Fruit fly (Drosophila melanogaster): ENCODE results near the gene CG14879.

The CG14879 gene

DNA sequence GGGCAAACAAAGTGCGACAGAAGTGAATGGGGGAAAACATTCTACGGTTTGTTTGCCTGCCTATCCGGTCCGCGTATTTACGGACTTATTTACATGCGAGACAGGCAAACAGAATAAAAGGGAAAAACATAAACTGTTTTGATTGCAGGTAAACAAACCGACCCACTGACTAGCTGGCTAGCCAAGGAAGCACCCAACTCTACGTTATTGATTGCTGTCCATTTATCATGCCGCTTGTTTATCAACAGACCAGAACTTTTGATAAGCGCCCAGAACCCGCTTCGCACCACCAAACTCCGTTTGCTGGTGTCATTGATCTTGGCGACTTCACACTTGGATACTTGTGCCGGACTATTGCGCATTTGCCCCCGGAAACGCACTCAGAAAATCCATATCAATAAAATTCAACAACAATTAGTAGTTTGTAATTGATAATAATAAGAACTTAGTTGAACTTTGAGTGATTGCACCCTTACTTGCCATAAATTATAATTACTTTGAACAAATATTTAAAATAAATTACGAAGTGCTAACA lies 17.1 kb downstream of the CG14879 start (continued):
- TF ChIP-seq Dbx (GFP tag; IDR thresholded peaks at IDR 0.05) = peak; percentile 50; the same call in 1 of the 3 replicates

DNA sequence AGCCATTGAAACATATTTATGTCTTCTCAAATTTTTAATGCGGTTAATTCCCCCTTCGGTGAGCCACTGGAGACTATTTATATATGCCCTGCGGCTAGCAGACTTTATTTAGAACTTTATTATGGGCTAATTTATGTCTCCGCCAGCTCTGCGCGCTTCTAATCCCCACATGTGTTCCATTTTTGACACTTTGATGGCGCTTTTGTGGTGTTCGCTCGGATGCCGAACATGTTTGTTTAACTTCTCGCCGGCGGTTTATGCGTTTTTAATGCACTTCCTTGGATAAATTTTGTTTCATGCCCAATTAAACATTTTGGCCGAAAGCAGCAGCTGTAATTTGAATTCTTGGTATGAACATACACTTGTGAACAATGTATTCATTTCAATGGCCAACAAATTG lies 19.2 kb downstream of the CG14879 start:
- peak; percentile 13 for TF ChIP-seq CG10979 (tag; optimal IDR thresholded peaks at IDR 0.05)
- TF ChIP-seq twi (tag; optimal IDR thresholded peaks at IDR 0.05) = peak; percentile 71
- TF ChIP-seq sd (tag; optimal IDR thresholded peaks at IDR 0.05) = peak; percentile 50
- TF ChIP-seq run (tag; optimal IDR thresholded peaks at IDR 0.05) = peak; percentile 50
- TF ChIP-seq CTCF (GFP tag; optimal IDR thresholded peaks at IDR 0.05) = peak; percentile 64
- no peak for TF ChIP-seq CG8765 (GFP tag; IDR thresholded peaks at IDR 0.05)
- 0 out of 3 replicates have a peak, but pooled peaks have one; percentile 16 for TF ChIP-seq ci (GFP tag; IDR thresholded peaks at IDR 0.05)
- no peak for TF ChIP-seq Dek (tag; optimal IDR thresholded peaks at IDR 0.05)
- no peak for TF ChIP-seq cas (GFP tag; IDR thresholded peaks at IDR 0.05)
- TF ChIP-seq slou (GFP tag; optimal IDR thresholded peaks at IDR 0.05) = no peak

DNA sequence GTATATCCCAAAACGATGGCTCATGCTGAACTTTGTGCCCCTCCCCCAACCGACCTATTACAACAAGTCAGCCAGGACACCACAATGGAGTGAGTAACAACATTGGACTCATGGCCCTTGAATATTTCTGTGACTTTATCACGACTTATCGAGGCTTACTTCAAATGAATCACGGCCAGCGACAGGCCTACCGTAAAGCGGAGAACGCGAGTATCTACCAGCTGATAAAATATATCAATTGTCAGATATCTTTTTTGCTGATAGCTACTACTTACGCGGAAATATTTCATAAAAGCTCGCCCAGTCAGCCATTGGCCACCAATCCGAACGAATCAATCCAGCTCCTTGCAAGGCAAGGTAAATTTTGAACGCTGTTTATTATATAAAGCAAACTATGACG lies 21.5 kb downstream of the CG14879 start, which contains the start of gene CG17930:
CG17930 (plus strand) TSS at position 301 of the 400 bp plus-strand sequence.
- TF ChIP-seq lab (GFP tag; optimal IDR thresholded peaks at IDR 0.05) (peak; percentile 69), CG3995 (GFP tag; optimal IDR thresholded peaks at IDR 0.05) (peak; percentile 8), CG17186 (GFP tag; optimal IDR thresholded peaks at IDR 0.05) (no peak), luna (GFP tag; optimal IDR thresholded peaks at IDR 0.05) (no peak)

DNA sequence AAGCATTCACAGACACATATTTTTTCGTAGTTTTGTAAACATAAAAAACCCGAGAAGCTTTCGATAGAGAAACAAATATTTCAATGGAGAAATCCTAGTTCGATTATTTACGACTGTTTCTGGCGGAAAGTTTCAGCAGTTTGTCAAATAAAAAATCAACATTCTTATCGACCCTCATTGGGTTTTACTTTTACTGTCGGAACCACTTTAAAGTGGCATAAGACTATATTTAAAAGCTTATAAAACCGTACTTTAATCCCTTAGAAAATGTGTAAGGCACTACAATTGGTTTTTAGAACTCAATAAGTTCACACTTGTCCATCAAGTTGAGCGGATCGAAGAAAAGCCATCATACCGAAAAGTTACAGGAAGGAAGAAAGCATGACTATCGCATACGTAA lies 23.8 kb downstream of the CG14879 start, which contains the start of gene CG17929:
CG17929 (plus strand) TSS at position 301 of the 400 bp plus-strand sequence.
- TF ChIP-seq Side (GFP tag; optimal IDR thresholded peaks at IDR 0.05) (no peak), ro (GFP tag; IDR thresholded peaks at IDR 0.05) (no peak), luna (GFP tag; optimal IDR thresholded peaks at IDR 0.05) (no peak), CG1603 (tag; optimal IDR thresholded peaks at IDR 0.05) (no peak), Opbp (GFP tag; IDR thresholded peaks at IDR 0.05; ENCODE audit: partially characterized antibody) (no peak), CG15073 (GFP tag; optimal IDR thresholded peaks at IDR 0.05) (no peak), Mad (GFP tag; optimal IDR thresholded peaks at IDR 0.05) (no peak), CG13296 (GFP tag; optimal IDR thresholded peaks at IDR 0.05) (no peak), YL-1 (GFP tag; optimal IDR thresholded peaks at IDR 0.05) (no peak), Trl (optimal IDR thresholded peaks at IDR 0.05) (no peak), Trl (GFP tag; optimal IDR thresholded peaks at IDR 0.05) (no peak), CG30403 (GFP tag; optimal IDR thresholded peaks at IDR 0.05) (no peak), al (GFP tag; IDR thresholded peaks at IDR 0.05) (no peak), exex (tag; optimal IDR thresholded peaks at IDR 0.05) (no peak), CG2199 (GFP tag; IDR thresholded peaks at IDR 0.05) (no peak), CG16779 (GFP tag; IDR thresholded peaks at IDR 0.05) (no peak), ttk (GFP tag; IDR thresholded peaks at IDR 0.05) (no peak), en (GFP tag; optimal IDR thresholded peaks at IDR 0.05) (no peak), dmrt99B (tag; optimal IDR thresholded peaks at IDR 0.05) (no peak), CG12104 (GFP tag; optimal IDR thresholded peaks at IDR 0.05) (no peak), CG15479 (GFP tag; optimal IDR thresholded peaks at IDR 0.05) (no peak)

dm6 chr3R:16323093-16323492 lies 25.9 kb downstream of the CG14879 start, which contains the start of gene CG6901:
Gene CG6901 (plus strand): TSS chr3R:16323415.
- TF ChIP-seq CG2678 (tag; optimal IDR thresholded peaks at IDR 0.05) (no peak), Bdp1 (GFP tag; optimal IDR thresholded peaks at IDR 0.05) (no peak), CG13775 (GFP tag; optimal IDR thresholded peaks at IDR 0.05) (no peak), lab (GFP tag; optimal IDR thresholded peaks at IDR 0.05) (peak; percentile 76), CG3281 (GFP tag; optimal IDR thresholded peaks at IDR 0.05) (no peak), exex (tag; optimal IDR thresholded peaks at IDR 0.05) (peak; percentile 51), tgo (GFP tag; IDR thresholded peaks at IDR 0.05) (no peak), sr (GFP tag; IDR thresholded peaks at IDR 0.05) (no peak), Hr78 (GFP tag; optimal IDR thresholded peaks at IDR 0.05) (no peak), sens (GFP tag) (peak; percentile 2), nom (GFP tag; optimal IDR thresholded peaks at IDR 0.05) (no peak)
